Worm (Caenorhabditis elegans): ENCODE results near the gene Y52D5A.2.
"Not testable (repeated sequence)": the region's sequence is repeated elsewhere in the genome, so short reads cannot be mapped to it uniquely, and the experiment has no call there.

The Y52D5A.2 gene

ce11 chrIV:5493692-5494091 is 29.4 kb upstream of the Y52D5A.2 start, which contains the start of gene B0273.1:
Gene B0273.1, plus strand, starts transcription at chrIV:5493992.
- no peak for TF ChIP-seq snpc-4 (tag; optimal IDR thresholded peaks at IDR 0.05)
- TF ChIP-seq sem-4 (tag; optimal IDR thresholded peaks at IDR 0.05), result no peak
- TF ChIP-seq ceh-82 (tag; optimal IDR thresholded peaks at IDR 0.05), result no peak
- no peak for TF ChIP-seq elt-1 (tag; optimal IDR thresholded peaks at IDR 0.05)
- TF ChIP-seq R02D3.7 (tag; optimal IDR thresholded peaks at IDR 0.05), result no peak
- no peak for TF ChIP-seq dmd-4 (tag; optimal IDR thresholded peaks at IDR 0.05)
- TF ChIP-seq elt-3 (tag; optimal IDR thresholded peaks at IDR 0.05), result no peak
- TF ChIP-seq ztf-11 (tag; optimal IDR thresholded peaks at IDR 0.05), result no peak
- TF ChIP-seq F13H6.1 (tag; optimal IDR thresholded peaks at IDR 0.05), result no peak

- TF ChIP-seq nhr-237 (tag; optimal IDR thresholded peaks at IDR 0.05) (no peak), mab-5 (tag; optimal IDR thresholded peaks at IDR 0.05) (peak; percentile 64), nhr-10 (tag; optimal IDR thresholded peaks at IDR 0.05) (no peak), nhr-11 (tag; optimal IDR thresholded peaks at IDR 0.05) (no peak)
Observed at ce11 chrIV:5493135-5493534, 28.8 kb upstream of the Y52D5A.2 start.

ce11 chrIV:5492196-5492595 is 27.9 kb upstream of the Y52D5A.2 start:
- peak; percentile 20 for TF ChIP-seq unc-55 (GFP tag; optimal IDR thresholded peaks at IDR 0.05)
- TF ChIP-seq nhr-10 (tag; optimal IDR thresholded peaks at IDR 0.05), result no peak
- TF ChIP-seq mab-5 (tag; optimal IDR thresholded peaks at IDR 0.05), result peak; percentile 92

ce11 chrIV:5491054-5491453 is 26.8 kb upstream of the Y52D5A.2 start, which contains the start of gene B0273.115:
Gene B0273.115, minus strand, starts transcription at chrIV:5491154.
- not testable (repeated sequence) for TF ChIP-seq unc-62 (GFP tag; optimal IDR thresholded peaks at IDR 0.05); sem-4 (tag; optimal IDR thresholded peaks at IDR 0.05); ceh-82 (tag; optimal IDR thresholded peaks at IDR 0.05)

- TF ChIP-seq fos-1 (tag; optimal IDR thresholded peaks at IDR 0.05); sma-9 (GFP tag; optimal IDR thresholded peaks at IDR 0.05); sma-9 (tag; optimal IDR thresholded peaks at IDR 0.05); nhr-21 (tag; optimal IDR thresholded peaks at IDR 0.05): not testable (repeated sequence)
Observed at ce11 chrIV:5486208-5486731, 22.0 kb upstream of the Y52D5A.2 start, which contains the start of the genes snpc-3.1 and puf-7. Gene snpc-3.1, minus strand, starts transcription at chrIV:5486258. Gene puf-7, plus strand, starts transcription at chrIV:5486713.

ce11 chrIV:5482723-5483122 is 18.4 kb upstream of the Y52D5A.2 start, which contains the start of gene T11F8.5:
Gene T11F8.5, plus strand, starts transcription at chrIV:5483023.
- TF ChIP-seq alr-1 (tag; optimal IDR thresholded peaks at IDR 0.05) (no peak), lsy-2 (tag; optimal IDR thresholded peaks at IDR 0.05) (no peak), ztf-11 (tag; optimal IDR thresholded peaks at IDR 0.05) (no peak), snpc-4 (tag; optimal IDR thresholded peaks at IDR 0.05) (no peak), lin-39 (tag; optimal IDR thresholded peaks at IDR 0.05) (no peak), ztf-1 (GFP tag; conservative IDR thresholded peaks at IDR 0.05) (no peak), nhr-77 (tag; optimal IDR thresholded peaks at IDR 0.05) (no peak), nhr-129 (tag; optimal IDR thresholded peaks at IDR 0.05) (no peak), nhr-10 (tag; optimal IDR thresholded peaks at IDR 0.05) (no peak), ceh-16 (tag; optimal IDR thresholded peaks at IDR 0.05) (no peak), lin-13 (GFP tag; optimal IDR thresholded peaks at IDR 0.05) (no peak), unc-55 (GFP tag; optimal IDR thresholded peaks at IDR 0.05) (no peak), R02D3.7 (tag; optimal IDR thresholded peaks at IDR 0.05) (no peak), mdl-1 (tag; optimal IDR thresholded peaks at IDR 0.05) (no peak)

- TF ChIP-seq crh-2 (tag; optimal IDR thresholded peaks at IDR 0.05) (no peak), mab-5 (tag; optimal IDR thresholded peaks at IDR 0.05) (no peak), dmd-4 (tag; optimal IDR thresholded peaks at IDR 0.05) (no peak), mdl-1 (tag; optimal IDR thresholded peaks at IDR 0.05) (no peak), aly-2 (tag; optimal IDR thresholded peaks at IDR 0.05) (no peak)
Observed at ce11 chrIV:5482231-5482630, 17.9 kb upstream of the Y52D5A.2 start, which contains the start of gene T11F8.12. Gene T11F8.12, minus strand, starts transcription at chrIV:5482331.

Data from whole organism, L2 larva.